Worm (Caenorhabditis elegans) whole organism, L4 larva: ENCODE measurements around the gene ufd-2.

ENCODE experiments used
- F10B5.3 ChIP-seq: sonication (generic microtip); optimal IDR thresholded peaks from 2 replicates; lab custom pipeline; 2016; ENCODE audit warnings: mild to moderate bottlenecking, missing genetic modification characterization, missing compliant biosample characterization
- F26F4.8 ChIP-seq: fragments of 200-800 bp; sonication (Bioruptor generic); conservative IDR thresholded peaks from 2 replicates; pipeline ENCODE4 v1.3.6; 2022; ENCODE audit warnings: missing genetic modification characterization, missing compliant biosample characterization
- T26A8.4 ChIP-seq: fragments of 200-800 bp; sonication (Bioruptor generic); IDR thresholded peaks from 2 replicates; pipeline ENCODE4 v1.3.6; 2022; ENCODE audit warnings: missing genetic modification characterization, missing compliant biosample characterization
- Y5F2A.4 ChIP-seq: fragments of 200-800 bp; sonication (Bioruptor generic); optimal IDR thresholded peaks from 2 replicates; lab custom pipeline; 2018; ENCODE audit warnings: mild to moderate bottlenecking, missing genetic modification characterization, missing compliant biosample characterization
- ZK337.2 ChIP-seq: fragments of 200-800 bp; sonication (Bioruptor generic); IDR thresholded peaks from 2 replicates; pipeline ENCODE4 v1.3.6; 2022; ENCODE audit warnings: missing genetic modification reagents, missing genetic modification characterization, missing compliant biosample characterization
- aha-1 ChIP-seq: fragments of 150-350 bp; peaks from one replicate; lab custom pipeline; 2014; ENCODE audit warnings: missing biosample characterization, missing genetic modification characterization
- ama-1 ChIP-seq: fragments of 150-350 bp; optimal IDR thresholded peaks from 2 replicates; lab custom pipeline; 2014; ENCODE audit warnings: inconsistent platforms, mixed read lengths
- arid-1 ChIP-seq: fragments of 200-800 bp; sonication (Bioruptor generic); conservative IDR thresholded peaks from 2 replicates; pipeline ENCODE4 v1.3.6; 2022; ENCODE audit warnings: missing genetic modification reagents, missing genetic modification characterization, missing compliant biosample characterization
- ceh-28 ChIP-seq: fragments of 150-350 bp; optimal IDR thresholded peaks from 2 replicates; lab custom pipeline; 2014; ENCODE audit warnings: missing biosample characterization, missing genetic modification reagents, missing genetic modification characterization
- ceh-44 ChIP-seq: fragments of 200-800 bp; sonication (Bioruptor generic); IDR thresholded peaks from 2 replicates; pipeline ENCODE4 v1.3.6; 2022; ENCODE audit warnings: missing genetic modification reagents, missing genetic modification characterization, missing compliant biosample characterization
- ceh-82 ChIP-seq: sonication (generic microtip); optimal IDR thresholded peaks from 2 replicates; lab custom pipeline; 2017; ENCODE audit warnings: missing biosample characterization, missing genetic modification characterization
- ces-1 ChIP-seq: fragments of 150-350 bp; sonication (generic microtip); optimal IDR thresholded peaks from 4 replicates; lab custom pipeline; 2014; ENCODE audit warnings: missing biosample characterization, missing genetic modification reagents, missing genetic modification characterization
- cey-2 ChIP-seq: sonication (generic microtip); optimal IDR thresholded peaks from 3 replicates; lab custom pipeline; 2017; ENCODE audit warnings: missing genetic modification characterization, mild to moderate bottlenecking, missing compliant biosample characterization, antibody characterized with exemption, borderline replicate concordance; ENCODE audit not compliant: insufficient read depth
- ctbp-1 ChIP-seq: fragments of 200-800 bp; sonication (Bioruptor generic); IDR thresholded peaks from 2 replicates; pipeline ENCODE4 v1.3.6; 2022; ENCODE audit warnings: missing genetic modification reagents, missing genetic modification characterization, missing compliant biosample characterization
- daf-12 ChIP-seq: fragments of 150-350 bp; optimal IDR thresholded peaks from 2 replicates; lab custom pipeline; 2014; ENCODE audit warnings: missing biosample characterization, missing genetic modification reagents, missing genetic modification characterization
- daf-19 ChIP-seq: fragments of 200-800 bp; sonication (Bioruptor generic); conservative IDR thresholded peaks from 2 replicates; pipeline ENCODE4 v1.3.6; 2022; ENCODE audit warnings: missing genetic modification characterization, missing compliant biosample characterization
- dmd-6 ChIP-seq: fragments of 200-800 bp; sonication (Bioruptor generic); IDR thresholded peaks from 2 replicates; pipeline ENCODE4 v1.3.6; 2022; ENCODE audit warnings: missing genetic modification reagents, missing genetic modification characterization, missing compliant biosample characterization
- dmd-8 ChIP-seq: fragments of 200-800 bp; sonication (Bioruptor generic); IDR thresholded peaks from 2 replicates; pipeline ENCODE4 v1.3.6; 2022; ENCODE audit warnings: missing genetic modification characterization, missing compliant biosample characterization
- dmd-9 ChIP-seq: fragments of 200-800 bp; sonication (Bioruptor generic); IDR thresholded peaks from 2 replicates; pipeline ENCODE4 v1.3.6; 2022; ENCODE audit warnings: missing genetic modification reagents, missing genetic modification characterization, missing compliant biosample characterization
- duxl-1 ChIP-seq: sonication (generic microtip); optimal IDR thresholded peaks from 2 replicates; lab custom pipeline; 2016; ENCODE audit warnings: mild to moderate bottlenecking, missing genetic modification characterization, moderate library complexity, missing compliant biosample characterization; ENCODE audit not compliant: poor library complexity
- gei-8 ChIP-seq: fragments of 200-800 bp; sonication (Bioruptor generic); optimal IDR thresholded peaks from 2 replicates; lab custom pipeline; 2018; ENCODE audit warnings: mild to moderate bottlenecking, missing genetic modification characterization, missing compliant biosample characterization
- hlh-30 ChIP-seq: sonication (generic microtip); optimal IDR thresholded peaks from 2 replicates; lab custom pipeline; 2017; ENCODE audit warnings: antibody characterized with exemption, mild to moderate bottlenecking, missing genetic modification characterization, missing compliant biosample characterization; ENCODE audit not compliant: insufficient read depth
- jun-1 ChIP-seq: fragments of 150-350 bp; optimal IDR thresholded peaks from 2 replicates; lab custom pipeline; 2014; ENCODE audit warnings: missing biosample characterization, missing genetic modification reagents, missing genetic modification characterization
- lin-1 ChIP-seq: fragments of 200-800 bp; sonication (Bioruptor generic); IDR thresholded peaks from 2 replicates; pipeline ENCODE4 v1.3.6; 2022; ENCODE audit warnings: missing genetic modification reagents, missing genetic modification characterization, missing compliant biosample characterization
- lin-13 ChIP-seq: fragments of 150-350 bp; optimal IDR thresholded peaks from 2 replicates; lab custom pipeline; 2014; ENCODE audit warnings: missing biosample characterization, missing genetic modification reagents, missing genetic modification characterization
- lin-38 ChIP-seq: fragments of 200-800 bp; sonication (Bioruptor generic); IDR thresholded peaks from 2 replicates; pipeline ENCODE4 v1.3.6; 2022; ENCODE audit warnings: missing genetic modification reagents, missing genetic modification characterization, missing compliant biosample characterization
- lsy-2 ChIP-seq, 2 experiments: fragments of 150-350 bp in 1 of 2; sonication (generic microtip) in 1 of 2; optimal IDR thresholded peaks; 2 replicates each; lab custom pipeline; 2014 to 2017; ENCODE audit warnings: missing biosample characterization in 2 of 2, missing genetic modification characterization in 2 of 2
- madf-5 ChIP-seq, 2 experiments: fragments of 200-800 bp; sonication (Bioruptor generic); IDR thresholded peaks; 2 replicates each; pipeline ENCODE4 v1.3.6; 2022; ENCODE audit warnings: missing compliant biosample characterization in 2 of 2, missing genetic modification characterization in 2 of 2
- mdl-1 ChIP-seq, 2 experiments: fragments of 150-350 bp in 1 of 2; sonication (generic microtip) in 1 of 2; optimal IDR thresholded peaks; 2 replicates each; lab custom pipeline; 2014 to 2017; ENCODE audit warnings: missing biosample characterization in 2 of 2, missing genetic modification characterization in 2 of 2
- mes-2 ChIP-seq: sonication (generic microtip); optimal IDR thresholded peaks from 2 replicates; lab custom pipeline; 2016; ENCODE audit warnings: missing genotype, mild to moderate bottlenecking, missing genetic modification characterization, missing compliant biosample characterization; ENCODE audit not compliant: poor library complexity, severe bottlenecking
- nhr-11 ChIP-seq: fragments of 150-350 bp; optimal IDR thresholded peaks from 2 replicates; lab custom pipeline; 2014; ENCODE audit warnings: missing biosample characterization, missing genetic modification characterization
- nhr-41 ChIP-seq: fragments of 200-800 bp; sonication (Bioruptor generic); IDR thresholded peaks from 2 replicates; pipeline ENCODE4 v1.3.6; 2022; ENCODE audit warnings: missing genetic modification reagents, missing genetic modification characterization, missing compliant biosample characterization
- nhr-6 ChIP-seq: fragments of 150-350 bp; optimal IDR thresholded peaks from 2 replicates; lab custom pipeline; 2014; ENCODE audit warnings: missing biosample characterization, missing genetic modification characterization
- nhr-76 ChIP-seq: fragments of 150-350 bp; optimal IDR thresholded peaks from 2 replicates; lab custom pipeline; 2014; ENCODE audit warnings: missing biosample characterization, missing genetic modification characterization
- nhr-77 ChIP-seq: fragments of 150-350 bp; optimal IDR thresholded peaks from 2 replicates; lab custom pipeline; 2014; ENCODE audit warnings: missing biosample characterization, missing genetic modification characterization
- pha-4 ChIP-seq, 2 experiments: fragments of 150-350 bp in 1 of 2; fragments of 200-800 bp in 1 of 2; sonication (Bioruptor generic) in 1 of 2; IDR thresholded peaks in 1 of 2; optimal IDR thresholded peaks in 1 of 2; 2 replicates each; pipeline versions ENCODE4 v1.3.6 to Lab custom; 2014 to 2022; ENCODE audit warnings: missing genetic modification characterization in 2 of 2, missing genetic modification reagents in 2 of 2, missing biosample characterization in 1 of 2, missing compliant biosample characterization in 1 of 2
- php-3 ChIP-seq: fragments of 200-800 bp; sonication (Bioruptor generic); IDR thresholded peaks from 2 replicates; pipeline ENCODE4 v1.3.6; 2022; ENCODE audit warnings: missing genetic modification reagents, missing genetic modification characterization, missing compliant biosample characterization
- saeg-2 ChIP-seq: fragments of 200-800 bp; sonication (Bioruptor generic); IDR thresholded peaks from 2 replicates; pipeline ENCODE4 v1.3.6; 2022; ENCODE audit warnings: missing genetic modification reagents, missing genetic modification characterization, missing compliant biosample characterization
- sdz-12 ChIP-seq: fragments of 200-800 bp; sonication (Bioruptor generic); optimal IDR thresholded peaks from 2 replicates; lab custom pipeline; 2018; ENCODE audit warnings: mild to moderate bottlenecking, missing genetic modification characterization, missing compliant biosample characterization
- spr-3 ChIP-seq: fragments of 200-800 bp; sonication (Bioruptor generic); optimal IDR thresholded peaks from 2 replicates; lab custom pipeline; 2018; ENCODE audit warnings: mild to moderate bottlenecking, missing genetic modification characterization, missing compliant biosample characterization
- tra-1 ChIP-seq: fragments of 200-800 bp; sonication (Bioruptor generic); IDR thresholded peaks from 2 replicates; pipeline ENCODE4 v1.3.6; 2022; ENCODE audit warnings: missing genetic modification reagents, missing genetic modification characterization, missing compliant biosample characterization
- unc-130 ChIP-seq: sonication (generic microtip); optimal IDR thresholded peaks from 2 replicates; lab custom pipeline; 2016; ENCODE audit warnings: missing genetic modification reagents, missing genetic modification characterization, missing compliant biosample characterization
- unc-62 ChIP-seq, 3 experiments: fragments of 150-350 bp in 1 of 3; sonication (generic microtip); optimal IDR thresholded peaks in 2 of 3; peaks in 1 of 3; 1 replicate in 1 of 3; 2 replicates in 2 of 3; lab custom pipeline; 2014 to 2017; ENCODE audit warnings: missing biosample characterization in 3 of 3, missing genetic modification characterization in 3 of 3, missing genetic modification reagents in 3 of 3, missing genotype in 1 of 3
- vab-7 ChIP-seq: fragments of 200-800 bp; sonication (Bioruptor generic); IDR thresholded peaks from 2 replicates; pipeline ENCODE4 v1.3.6; 2022; ENCODE audit warnings: missing genetic modification reagents, missing genetic modification characterization, missing compliant biosample characterization
- zfp-2 ChIP-seq: sonication (generic microtip); optimal IDR thresholded peaks from 2 replicates; lab custom pipeline; 2016; ENCODE audit warnings: mild to moderate bottlenecking, missing genetic modification characterization, missing compliant biosample characterization
- zfp-3 ChIP-seq: fragments of 200-800 bp; sonication (Bioruptor generic); conservative IDR thresholded peaks from 2 replicates; pipeline ENCODE4 v1.3.6; 2022; ENCODE audit warnings: missing genetic modification reagents, missing genetic modification characterization, missing compliant biosample characterization
- zip-11 ChIP-seq: fragments of 200-800 bp; sonication (Bioruptor generic); IDR thresholded peaks from 2 replicates; pipeline ENCODE4 v1.3.6; 2022; ENCODE audit warnings: missing genetic modification characterization, missing compliant biosample characterization
- ztf-11 ChIP-seq: fragments of 150-350 bp; optimal IDR thresholded peaks from 2 replicates; lab custom pipeline; 2014; ENCODE audit warnings: missing biosample characterization, missing genetic modification characterization
- ztf-7 ChIP-seq: fragments of 150-350 bp; optimal IDR thresholded peaks from 2 replicates; lab custom pipeline; 2014; ENCODE audit warnings: missing biosample characterization, missing genetic modification characterization

ufd-2 gene

ce11 chrII:8016761-8017160 lies 45.8 kb upstream of the ufd-2 start (continued):
- TF ChIP-seq arid-1 (GFP tag; lab: Robert Waterston, UW) = peak; percentile 47; the same call in 1 of the 2 replicates
- no peak for TF ChIP-seq dmd-9 (GFP tag; lab: Robert Waterston, UW)
- TF ChIP-seq F10B5.3 = no peak
- no peak for TF ChIP-seq ama-1 (lab: Kevin White, UChicago)
- TF ChIP-seq pha-4 (GFP tag; IDR thresholded peaks at IDR 0.05; lab: Robert Waterston, UW) = no peak
- no peak for TF ChIP-seq pha-4 (tag; optimal IDR thresholded peaks at IDR 0.05; lab: Kevin White, UChicago)
- 0 out of 2 replicates have a peak, but pooled peaks have one; percentile 18 for TF ChIP-seq zfp-3 (GFP tag; lab: Robert Waterston, UW)
- TF ChIP-seq nhr-6 (tag; lab: Kevin White, UChicago) = peak; percentile 40
- peak; percentile 13 for TF ChIP-seq lin-13 (GFP tag; lab: Kevin White, UChicago)
- peak; percentile 44 for TF ChIP-seq mes-2 (tag; lab: Kevin White, UChicago)
- no peak for TF ChIP-seq ceh-82 (tag; lab: Kevin White, UChicago)
- peak; percentile 68; the same call in 1 of the 2 replicates for TF ChIP-seq saeg-2 (GFP tag; lab: Robert Waterston, UW)
- no peak for TF ChIP-seq ctbp-1 (GFP tag; lab: Robert Waterston, UW)
- TF ChIP-seq ceh-28 (tag; lab: Kevin White, UChicago) = no peak
- no peak for TF ChIP-seq dmd-8 (GFP tag; lab: Robert Waterston, UW)
- no peak for TF ChIP-seq spr-3 (GFP tag; lab: Kevin White, UChicago)
- 0 out of 2 replicates have a peak, but pooled peaks have one; percentile 34 for TF ChIP-seq T26A8.4 (GFP tag; lab: Robert Waterston, UW)
- no peak for TF ChIP-seq nhr-41 (GFP tag; lab: Robert Waterston, UW)
- no peak for TF ChIP-seq vab-7 (GFP tag; lab: Robert Waterston, UW)
- TF ChIP-seq ZK337.2 = no peak
- TF ChIP-seq lin-1 (GFP tag; lab: Robert Waterston, UW) = peak; percentile 60; the same call in 1 of the 2 replicates
- peak; percentile 95 for TF ChIP-seq hlh-30 (tag; lab: Kevin White, UChicago)
- peak; percentile 50 for TF ChIP-seq lin-38 (GFP tag; lab: Robert Waterston, UW)
- peak; percentile 58 for TF ChIP-seq cey-2 (tag; lab: Kevin White, UChicago)
- peak; percentile 97 for TF ChIP-seq aha-1 (tag; lab: Kevin White, UChicago)
- TF ChIP-seq jun-1 = peak; percentile 48
- TF ChIP-seq ztf-11 (tag; lab: Kevin White, UChicago) = no peak
- TF ChIP-seq ces-1 (GFP tag; lab: Kevin White, UChicago) = no peak
- TF ChIP-seq daf-19 (GFP tag; lab: Robert Waterston, UW) = no peak
- TF ChIP-seq php-3 (GFP tag; lab: Robert Waterston, UW) = 0 out of 2 replicates have a peak, but pooled peaks have one; percentile 54
- TF ChIP-seq tra-1 (GFP tag; lab: Robert Waterston, UW) = peak; percentile 82
- peak; percentile 86 to 96 for TF ChIP-seq mdl-1 (tag; optimal IDR thresholded peaks at IDR 0.05; lab: Kevin White, UChicago)
- TF ChIP-seq unc-130 (GFP tag; lab: Kevin White, UChicago) = no peak
- TF ChIP-seq dmd-6 (GFP tag; lab: Robert Waterston, UW) = peak; percentile 97
- TF ChIP-seq nhr-11 (tag; lab: Kevin White, UChicago) = peak; percentile 23
- peak in 1 of 2 experiments; percentile 99 for TF ChIP-seq unc-62 (GFP tag; optimal IDR thresholded peaks at IDR 0.05 in 1 of 2; lab: Kevin White, UChicago)
- TF ChIP-seq unc-62 (tag; optimal IDR thresholded peaks at IDR 0.05; lab: Kevin White, UChicago) = no peak
- TF ChIP-seq ztf-7 (tag; lab: Kevin White, UChicago) = peak; percentile 61
- TF ChIP-seq madf-5 (GFP tag; IDR thresholded peaks at IDR 0.05; lab: Robert Waterston, UW) = 0 out of 4 replicates have a peak, but pooled peaks of 1 of the 2 experiments have one; percentile 14
- no peak for TF ChIP-seq zfp-2 (tag; lab: Kevin White, UChicago)
- TF ChIP-seq daf-12 (tag; lab: Kevin White, UChicago) = no peak
- peak; percentile 32 for TF ChIP-seq nhr-76 (tag; lab: Kevin White, UChicago)
- TF ChIP-seq duxl-1 (tag; lab: Kevin White, UChicago) = no peak
- peak; percentile 81 for TF ChIP-seq nhr-77
- TF ChIP-seq lsy-2 (tag; optimal IDR thresholded peaks at IDR 0.05; lab: Kevin White, UChicago) = peak; percentile 59 to 82
- TF ChIP-seq gei-8 (GFP tag; lab: Kevin White, UChicago) = no peak
- no peak for TF ChIP-seq zip-11 (GFP tag; lab: Robert Waterston, UW)
- no peak for TF ChIP-seq ceh-44
- no peak for TF ChIP-seq Y5F2A.4
- TF ChIP-seq sdz-12 (GFP tag; lab: Kevin White, UChicago) = no peak
- TF ChIP-seq F26F4.8 (GFP tag; lab: Robert Waterston, UW) = no peak
